Worm (Caenorhabditis elegans): Measurements from ENCODE around the gene ifa-1.

ce11 chrX:11264715-11265114 is 6.3 kb upstream of the ifa-1 start:
- TF ChIP-seq nfya-1 (tag; optimal IDR thresholded peaks at IDR 0.05; ENCODE audit: borderline replicate concordance, insufficient read depth) (no peak), snpc-4 (GFP tag; optimal IDR thresholded peaks at IDR 0.05) (no peak), snpc-4 (tag; optimal IDR thresholded peaks at IDR 0.05) (no peak)

Data from whole organism, young adult.